Worm (Caenorhabditis elegans) whole organism, late embryonic: Measurements from ENCODE around the gene str-111.

Source experiments
- F13H6.1 ChIP-seq: sonication (generic microtip); optimal IDR thresholded peaks from 2 replicates; lab custom pipeline; 2016; ENCODE audit warnings: missing genetic modification characterization, missing compliant biosample characterization
- K02D7.2 ChIP-seq: sonication (generic microtip); optimal IDR thresholded peaks from 2 replicates; lab custom pipeline; 2017; ENCODE audit warnings: mild to moderate bottlenecking, missing genetic modification characterization, missing compliant biosample characterization
- T23F11.4 ChIP-seq: fragments of 200-800 bp; sonication (Bioruptor generic); optimal IDR thresholded peaks from 2 replicates; lab custom pipeline; 2018; ENCODE audit warnings: mild to moderate bottlenecking, missing genetic modification characterization, missing compliant biosample characterization
- ahr-1 ChIP-seq: sonication (generic microtip); optimal IDR thresholded peaks from 2 replicates; lab custom pipeline; 2016; ENCODE audit warnings: missing genetic modification characterization, missing compliant biosample characterization
- ceh-2 ChIP-seq: sonication (generic microtip); optimal IDR thresholded peaks from 2 replicates; lab custom pipeline; 2016; ENCODE audit warnings: missing genotype, missing genetic modification characterization, missing compliant biosample characterization
- ceh-30 ChIP-seq: fragments of 150-350 bp; optimal IDR thresholded peaks from 2 replicates; lab custom pipeline; 2014; ENCODE audit warnings: missing biosample characterization, missing genetic modification characterization
- ceh-34 ChIP-seq: sonication (generic microtip); optimal IDR thresholded peaks from 2 replicates; lab custom pipeline; 2016; ENCODE audit warnings: mild to moderate bottlenecking, missing genetic modification characterization, missing compliant biosample characterization
- ceh-6 ChIP-seq: fragments of 200-800 bp; sonication (Bioruptor generic); optimal IDR thresholded peaks from 2 replicates; lab custom pipeline; 2018; ENCODE audit warnings: mild to moderate bottlenecking, missing genetic modification characterization, missing compliant biosample characterization
- dmd-4 ChIP-seq: sonication (generic microtip); optimal IDR thresholded peaks from 2 replicates; lab custom pipeline; 2016; ENCODE audit warnings: borderline replicate concordance, missing genetic modification characterization, missing compliant biosample characterization
- elt-2 ChIP-seq: sonication (generic microtip); optimal IDR thresholded peaks from 2 replicates; lab custom pipeline; 2016; ENCODE audit warnings: missing genetic modification reagents, missing genetic modification characterization, missing compliant biosample characterization
- elt-4 ChIP-seq: sonication (generic microtip); optimal IDR thresholded peaks from 2 replicates; lab custom pipeline; 2016; ENCODE audit warnings: missing genetic modification characterization, missing compliant biosample characterization
- eyg-1 ChIP-seq: sonication (generic microtip); optimal IDR thresholded peaks from 2 replicates; lab custom pipeline; 2016; ENCODE audit warnings: missing genotype, missing genetic modification characterization, missing compliant biosample characterization
- fax-1 ChIP-seq: sonication (generic microtip); optimal IDR thresholded peaks from 2 replicates; lab custom pipeline; 2016; ENCODE audit warnings: missing genotype, missing genetic modification characterization, missing compliant biosample characterization
- fkh-10 ChIP-seq: fragments of 150-350 bp; optimal IDR thresholded peaks from 2 replicates; lab custom pipeline; 2014; ENCODE audit warnings: missing biosample characterization, missing genetic modification reagents, missing genetic modification characterization
- gmeb-2 ChIP-seq: sonication (generic microtip); optimal IDR thresholded peaks from 2 replicates; lab custom pipeline; 2016; ENCODE audit warnings: missing genetic modification characterization, inconsistent platforms, missing compliant biosample characterization
- hlh-15 ChIP-seq: sonication (generic microtip); optimal IDR thresholded peaks from 2 replicates; lab custom pipeline; 2016; ENCODE audit warnings: missing genetic modification characterization, missing compliant biosample characterization
- hlh-6 ChIP-seq: sonication (generic microtip); optimal IDR thresholded peaks from 2 replicates; lab custom pipeline; 2016; ENCODE audit warnings: missing genotype, missing genetic modification characterization, missing compliant biosample characterization
- hlh-8 ChIP-seq: sonication (generic microtip); optimal IDR thresholded peaks from 2 replicates; lab custom pipeline; 2016; ENCODE audit warnings: missing genotype, missing genetic modification characterization, missing compliant biosample characterization
- lin-11 ChIP-seq: fragments of 200-800 bp; sonication (Bioruptor generic); optimal IDR thresholded peaks from 2 replicates; lab custom pipeline; 2018; ENCODE audit warnings: mild to moderate bottlenecking, missing genetic modification characterization, missing compliant biosample characterization
- madf-2 ChIP-seq: sonication (generic microtip); optimal IDR thresholded peaks from 2 replicates; lab custom pipeline; 2017; ENCODE audit warnings: missing genetic modification characterization, missing compliant biosample characterization
- nfya-1 ChIP-seq: sonication (generic microtip); optimal IDR thresholded peaks from 2 replicates; lab custom pipeline; 2017; ENCODE audit warnings: missing genetic modification characterization, mild to moderate bottlenecking, missing compliant biosample characterization, antibody characterized with exemption, moderate library complexity
- pag-3 ChIP-seq: sonication (generic microtip); optimal IDR thresholded peaks from 2 replicates; lab custom pipeline; 2016; ENCODE audit warnings: missing compliant biosample characterization, missing genetic modification characterization, borderline replicate concordance
- pat-9 ChIP-seq: fragments of 200-800 bp; sonication (Bioruptor generic); optimal IDR thresholded peaks from 2 replicates; lab custom pipeline; 2018; ENCODE audit warnings: mild to moderate bottlenecking, missing genetic modification characterization, moderate library complexity, missing compliant biosample characterization
- pax-1 ChIP-seq: fragments of 150-350 bp; optimal IDR thresholded peaks from 2 replicates; lab custom pipeline; 2014; ENCODE audit warnings: missing biosample characterization, missing genetic modification characterization
- pha-2 ChIP-seq: sonication (generic microtip); optimal IDR thresholded peaks from 2 replicates; lab custom pipeline; 2017; ENCODE audit warnings: mild to moderate bottlenecking, missing genetic modification characterization, missing compliant biosample characterization
- pqm-1 ChIP-seq: sonication (generic microtip); optimal IDR thresholded peaks from 2 replicates; lab custom pipeline; 2016; ENCODE audit warnings: missing genetic modification characterization, missing compliant biosample characterization
- pros-1 ChIP-seq: fragments of 150-350 bp; optimal IDR thresholded peaks from 2 replicates; lab custom pipeline; 2014; ENCODE audit warnings: missing biosample characterization, missing genetic modification reagents, missing genetic modification characterization
- sdc-2 ChIP-seq: sonication (generic microtip); optimal IDR thresholded peaks from 2 replicates; lab custom pipeline; 2016; ENCODE audit warnings: missing genotype, missing genetic modification characterization, missing compliant biosample characterization
- sox-2 ChIP-seq: fragments of 200-800 bp; sonication (Bioruptor generic); IDR thresholded peaks from 2 replicates; pipeline ENCODE4 v1.3.6; 2022; ENCODE audit warnings: missing genetic modification reagents, missing genetic modification characterization, missing compliant biosample characterization
- sox-4 ChIP-seq: sonication (generic microtip); optimal IDR thresholded peaks from 2 replicates; lab custom pipeline; 2017; ENCODE audit warnings: mild to moderate bottlenecking, missing genetic modification characterization, inconsistent platforms, missing compliant biosample characterization
- syd-9 ChIP-seq: sonication (generic microtip); optimal IDR thresholded peaks from 2 replicates; lab custom pipeline; 2016; ENCODE audit warnings: mild to moderate bottlenecking, missing genetic modification characterization, moderate library complexity, missing compliant biosample characterization
- tbx-2 ChIP-seq: sonication (generic microtip); optimal IDR thresholded peaks from 2 replicates; lab custom pipeline; 2016; ENCODE audit warnings: missing genetic modification characterization, missing compliant biosample characterization
- tbx-7 ChIP-seq: sonication (generic microtip); optimal IDR thresholded peaks from 2 replicates; lab custom pipeline; 2016; ENCODE audit warnings: missing genotype, missing genetic modification characterization, missing compliant biosample characterization
- ttx-3 ChIP-seq: sonication (generic microtip); optimal IDR thresholded peaks from 2 replicates; lab custom pipeline; 2016; ENCODE audit warnings: missing genetic modification reagents, missing genetic modification characterization, missing compliant biosample characterization
- unc-42 ChIP-seq: sonication (generic microtip); optimal IDR thresholded peaks from 2 replicates; lab custom pipeline; 2016; ENCODE audit warnings: missing genotype, missing genetic modification characterization, missing compliant biosample characterization
- unc-55 ChIP-seq: sonication (generic microtip); optimal IDR thresholded peaks from 2 replicates; lab custom pipeline; 2017; ENCODE audit warnings: missing biosample characterization, missing genetic modification reagents, missing genetic modification characterization
- zip-5 ChIP-seq: sonication (generic microtip); optimal IDR thresholded peaks from 2 replicates; lab custom pipeline; 2016; ENCODE audit warnings: missing genetic modification characterization, missing compliant biosample characterization
- ztf-16 ChIP-seq: sonication (generic microtip); optimal IDR thresholded peaks from 2 replicates; lab custom pipeline; 2017; ENCODE audit warnings: missing genetic modification characterization, missing compliant biosample characterization

Gene str-111

ce11 chrV:16160087-16160486, 8.8 kb downstream of the str-111 start:
- TF ChIP-seq lin-11: no peak
- no peak for TF ChIP-seq pag-3 (tag; lab: Kevin White, UChicago)
- no peak for TF ChIP-seq nfya-1 (tag; lab: Kevin White, UChicago)
- no peak for TF ChIP-seq gmeb-2

ce11 chrV:16159594-16159993, 9.3 kb downstream of the str-111 start, which contains the start of gene F10A3.17:
Gene F10A3.17, minus strand, starts transcription at chrV:16159694.
- no peak for TF ChIP-seq tbx-2
- TF ChIP-seq hlh-15 (tag; lab: Kevin White, UChicago): no peak
- no peak for TF ChIP-seq pros-1 (tag; lab: Kevin White, UChicago)
- no peak for TF ChIP-seq ceh-34
- no peak for TF ChIP-seq ztf-16 (tag; lab: Kevin White, UChicago)
- TF ChIP-seq ceh-30 (tag; lab: Kevin White, UChicago): no peak
- TF ChIP-seq elt-4: no peak
- TF ChIP-seq pax-1 (tag; lab: Kevin White, UChicago): no peak
- no peak for TF ChIP-seq K02D7.2
- TF ChIP-seq hlh-8 (tag; lab: Kevin White, UChicago): no peak
- TF ChIP-seq eyg-1 (tag; lab: Kevin White, UChicago): no peak
- no peak for TF ChIP-seq fax-1 (tag; lab: Kevin White, UChicago)
- no peak for TF ChIP-seq T23F11.4
- no peak for TF ChIP-seq pat-9 (tag; lab: Kevin White, UChicago)
- TF ChIP-seq, all 69 proteins: peak for 0

- TF ChIP-seq unc-55 (GFP tag; lab: Kevin White, UChicago) (no peak), pax-1 (tag; lab: Kevin White, UChicago) (no peak), zip-5 (tag; lab: Kevin White, UChicago) (no peak), pha-2 (no peak), madf-2 (tag; lab: Kevin White, UChicago) (no peak), sdc-2 (tag; lab: Kevin White, UChicago) (no peak), sox-2 (GFP tag; lab: Robert Waterston, UW) (no peak), pqm-1 (tag; lab: Kevin White, UChicago) (no peak), ceh-6 (GFP tag; lab: Kevin White, UChicago) (no peak), elt-2 (no peak), ttx-3 (tag; lab: Kevin White, UChicago) (no peak), hlh-6 (no peak), sox-4 (no peak)
Observed at ce11 chrV:16158391-16158790, 10.5 kb downstream of the str-111 start, which contains the start of gene str-99. Gene str-99, minus strand, starts transcription at chrV:16158491.

ce11 chrV:16155111-16155510, 13.8 kb downstream of the str-111 start, which contains the start of gene str-97:
Gene str-97, minus strand, starts transcription at chrV:16155211.
- TF ChIP-seq sox-4 (no peak), sdc-2 (tag; lab: Kevin White, UChicago) (no peak), syd-9 (tag; lab: Kevin White, UChicago) (no peak), fkh-10 (no peak), tbx-7 (tag; lab: Kevin White, UChicago) (no peak)

- no peak for TF ChIP-seq ceh-34
- TF ChIP-seq hlh-6: no peak
- TF ChIP-seq ahr-1: no peak
- no peak for TF ChIP-seq ceh-2 (tag; lab: Kevin White, UChicago)
- TF ChIP-seq fax-1 (tag; lab: Kevin White, UChicago): no peak
- TF ChIP-seq dmd-4 (tag; lab: Kevin White, UChicago): no peak
- no peak for TF ChIP-seq F13H6.1
- TF ChIP-seq unc-42: no peak
- TF ChIP-seq ceh-30 (tag; lab: Kevin White, UChicago): no peak
Observed at ce11 chrV:16153375-16153774, 15.6 kb downstream of the str-111 start, which contains the start of gene str-254. Gene str-254, minus strand, starts transcription at chrV:16153475.
